Worm (Caenorhabditis elegans) whole organism, young adult: ENCODE data around the gene sru-40.

Experiments
- B0019.2 ChIP-seq: fragments of 200-800 bp; sonication (Bioruptor generic); conservative IDR thresholded peaks from 2 replicates; pipeline ENCODE4 v1.3.6; 2022; ENCODE audit warnings: missing genetic modification reagents, missing genetic modification characterization, missing compliant biosample characterization
- F23B12.7 ChIP-seq: sonication (generic microtip); optimal IDR thresholded peaks from 2 replicates; lab custom pipeline; 2017; ENCODE audit warnings: missing genetic modification characterization, mild to moderate bottlenecking, missing compliant biosample characterization, antibody characterized with exemption, moderate library complexity; ENCODE audit not compliant: insufficient read depth
- F33H1.4 ChIP-seq: fragments of 200-800 bp; sonication (Bioruptor generic); IDR thresholded peaks from 2 replicates; pipeline ENCODE4 v1.3.6; 2022; ENCODE audit warnings: missing genetic modification reagents, missing genetic modification characterization, missing compliant biosample characterization
- F39B2.1 ChIP-seq: fragments of 200-800 bp; sonication (Bioruptor generic); IDR thresholded peaks from 2 replicates; pipeline ENCODE4 v1.3.6; 2022; ENCODE audit warnings: missing genetic modification reagents, missing genetic modification characterization, missing compliant biosample characterization
- T07F8.4 ChIP-seq: sonication (generic microtip); optimal IDR thresholded peaks from 2 replicates; lab custom pipeline; 2016; ENCODE audit warnings: mild to moderate bottlenecking, missing genetic modification characterization, moderate library complexity, missing compliant biosample characterization
- Y53F4B.3 ChIP-seq: fragments of 200-800 bp; sonication (Bioruptor generic); IDR thresholded peaks from 2 replicates; pipeline ENCODE4 v1.3.6; 2022; ENCODE audit warnings: missing genetic modification reagents, missing genetic modification characterization, missing compliant biosample characterization
- Y53G8AR.9 ChIP-seq: fragments of 200-800 bp; sonication (Bioruptor generic); conservative IDR thresholded peaks from 2 replicates; pipeline ENCODE4 v1.3.6; 2022; ENCODE audit warnings: missing genetic modification reagents, missing genetic modification characterization, missing compliant biosample characterization
- Y56A3A.18 ChIP-seq: fragments of 200-800 bp; sonication (Bioruptor generic); IDR thresholded peaks from 2 replicates; pipeline ENCODE4 v1.3.6; 2022; ENCODE audit warnings: missing genetic modification reagents, missing genetic modification characterization, missing compliant biosample characterization
- Y67H2A.10 ChIP-seq: fragments of 200-800 bp; sonication (Bioruptor generic); conservative IDR thresholded peaks from 2 replicates; pipeline ENCODE4 v1.3.6; 2022; ENCODE audit warnings: missing genetic modification reagents, missing genetic modification characterization, missing compliant biosample characterization
- Y79H2A.3 ChIP-seq: fragments of 200-800 bp; sonication (Bioruptor generic); conservative IDR thresholded peaks from 2 replicates; pipeline ENCODE4 v1.3.6; 2022; ENCODE audit warnings: missing genetic modification reagents, missing genetic modification characterization, missing compliant biosample characterization
- ZK185.1 ChIP-seq: sonication (generic microtip); optimal IDR thresholded peaks from 2 replicates; lab custom pipeline; 2016; ENCODE audit warnings: mild to moderate bottlenecking, missing genetic modification characterization, missing compliant biosample characterization; ENCODE audit not compliant: poor library complexity, severe bottlenecking
- aptf-2 ChIP-seq: fragments of 200-800 bp; sonication (Bioruptor generic); conservative IDR thresholded peaks from 2 replicates; pipeline ENCODE4 v1.3.6; 2022; ENCODE audit warnings: missing genetic modification reagents, missing genetic modification characterization, missing compliant biosample characterization
- bed-2 ChIP-seq: fragments of 200-800 bp; sonication (Bioruptor generic); IDR thresholded peaks from 2 replicates; pipeline ENCODE4 v1.3.6; 2022; ENCODE audit warnings: missing genetic modification reagents, missing genetic modification characterization, missing compliant biosample characterization
- ccch-3 ChIP-seq: fragments of 200-800 bp; sonication (Bioruptor generic); optimal IDR thresholded peaks from 2 replicates; lab custom pipeline; 2018; ENCODE audit warnings: mild to moderate bottlenecking, missing genetic modification characterization, missing compliant biosample characterization
- ceh-100 ChIP-seq: fragments of 200-800 bp; sonication (Bioruptor generic); IDR thresholded peaks from 2 replicates; pipeline ENCODE4 v1.3.6; 2022; ENCODE audit warnings: missing genetic modification reagents, missing genetic modification characterization, missing compliant biosample characterization
- ceh-79 ChIP-seq: sonication (generic microtip); optimal IDR thresholded peaks from 2 replicates; lab custom pipeline; 2017; ENCODE audit warnings: mild to moderate bottlenecking, missing genetic modification characterization, missing compliant biosample characterization
- ceh-91 ChIP-seq: fragments of 200-800 bp; sonication (Bioruptor generic); IDR thresholded peaks from 2 replicates; pipeline ENCODE4 v1.3.6; 2022; ENCODE audit warnings: missing genetic modification reagents, missing genetic modification characterization, missing compliant biosample characterization
- die-1 ChIP-seq: sonication (generic microtip); optimal IDR thresholded peaks from 2 replicates; lab custom pipeline; 2016; ENCODE audit warnings: missing genotype, mild to moderate bottlenecking, missing genetic modification characterization, missing compliant biosample characterization
- dpff-1 ChIP-seq: sonication (generic microtip); optimal IDR thresholded peaks from 2 replicates; lab custom pipeline; 2017; ENCODE audit warnings: mild to moderate bottlenecking, missing genetic modification characterization, missing compliant biosample characterization
- dpl-1 ChIP-seq: fragments of 150-350 bp; optimal IDR thresholded peaks from 2 replicates; lab custom pipeline; 2014; ENCODE audit warnings: missing biosample characterization, missing genetic modification reagents, missing genetic modification characterization
- efl-1 ChIP-seq: fragments of 150-350 bp; optimal IDR thresholded peaks from 2 replicates; lab custom pipeline; 2014; ENCODE audit warnings: missing biosample characterization, missing genetic modification reagents, missing genetic modification characterization
- egl-44 ChIP-seq: fragments of 200-800 bp; sonication (Bioruptor generic); IDR thresholded peaks from 2 replicates; pipeline ENCODE4 v1.3.6; 2022; ENCODE audit warnings: missing genetic modification reagents, missing genetic modification characterization, missing compliant biosample characterization
- ekl-4 ChIP-seq: fragments of 200-800 bp; sonication (Bioruptor generic); IDR thresholded peaks from 2 replicates; pipeline ENCODE4 v1.3.6; 2022; ENCODE audit warnings: missing genetic modification reagents, missing genetic modification characterization, missing compliant biosample characterization
- gei-17 ChIP-seq: fragments of 200-800 bp; sonication (Bioruptor generic); optimal IDR thresholded peaks from 2 replicates; lab custom pipeline; 2018; ENCODE audit warnings: mild to moderate bottlenecking, missing genetic modification characterization, missing compliant biosample characterization
- hsf-1 ChIP-seq: fragments of 200-800 bp; sonication (Bioruptor generic); IDR thresholded peaks from 2 replicates; pipeline ENCODE4 v1.3.6; 2022; ENCODE audit warnings: missing genetic modification reagents, missing genetic modification characterization, missing compliant biosample characterization
- lin-26 ChIP-seq: fragments of 200-800 bp; sonication (Bioruptor generic); IDR thresholded peaks from 2 replicates; pipeline ENCODE4 v1.3.6; 2022; ENCODE audit warnings: missing genetic modification reagents, missing genetic modification characterization, missing compliant biosample characterization
- lin-40 ChIP-seq: sonication (generic microtip); optimal IDR thresholded peaks from 2 replicates; lab custom pipeline; 2016; ENCODE audit warnings: missing genetic modification characterization, mild to moderate bottlenecking, missing compliant biosample characterization, missing genotype, missing genetic modification reagents
- lir-1 ChIP-seq: fragments of 200-800 bp; sonication (Bioruptor generic); conservative IDR thresholded peaks from 2 replicates; pipeline ENCODE4 v1.3.6; 2022; ENCODE audit warnings: missing genetic modification reagents, missing genetic modification characterization, missing compliant biosample characterization
- lsy-27 ChIP-seq: sonication (generic microtip); optimal IDR thresholded peaks from 2 replicates; lab custom pipeline; 2017; ENCODE audit warnings: missing genetic modification characterization, mild to moderate bottlenecking, missing compliant biosample characterization, antibody characterized with exemption, missing genotype, borderline replicate concordance; ENCODE audit not compliant: insufficient read depth
- madf-10 ChIP-seq: sonication (generic microtip); optimal IDR thresholded peaks from 2 replicates; lab custom pipeline; 2016; ENCODE audit warnings: mild to moderate bottlenecking, missing genetic modification characterization, missing compliant biosample characterization
- madf-3 ChIP-seq: fragments of 200-800 bp; sonication (Bioruptor generic); IDR thresholded peaks from 2 replicates; pipeline ENCODE4 v1.3.6; 2022; ENCODE audit warnings: missing genetic modification reagents, missing genetic modification characterization, missing compliant biosample characterization
- madf-6 ChIP-seq: fragments of 200-800 bp; sonication (Bioruptor generic); IDR thresholded peaks from 2 replicates; pipeline ENCODE4 v1.3.6; 2022; ENCODE audit warnings: missing genetic modification reagents, missing genetic modification characterization, missing compliant biosample characterization
- madf-8 ChIP-seq: fragments of 200-800 bp; sonication (Bioruptor generic); conservative IDR thresholded peaks from 2 replicates; pipeline ENCODE4 v1.3.6; 2022; ENCODE audit warnings: missing genetic modification reagents, missing genetic modification characterization, missing compliant biosample characterization
- mes-4 ChIP-seq: sonication (generic microtip); optimal IDR thresholded peaks from 2 replicates; lab custom pipeline; 2016; ENCODE audit warnings: missing genotype, missing genetic modification characterization, missing compliant biosample characterization
- nfya-2 ChIP-seq: fragments of 200-800 bp; sonication (Bioruptor generic); IDR thresholded peaks from 2 replicates; pipeline ENCODE4 v1.3.6; 2022; ENCODE audit warnings: missing genetic modification reagents, missing genetic modification characterization, missing compliant biosample characterization
- nfyb-1 ChIP-seq: fragments of 200-800 bp; sonication (Bioruptor generic); IDR thresholded peaks from 2 replicates; pipeline ENCODE4 v1.3.6; 2022; ENCODE audit warnings: missing genetic modification reagents, missing genetic modification characterization, missing compliant biosample characterization
- nhr-120 ChIP-seq: fragments of 200-800 bp; sonication (Bioruptor generic); IDR thresholded peaks from 2 replicates; pipeline ENCODE4 v1.3.6; 2022; ENCODE audit warnings: missing genetic modification characterization, missing compliant biosample characterization
- nhr-179 ChIP-seq: sonication (generic microtip); optimal IDR thresholded peaks from 2 replicates; lab custom pipeline; 2016; ENCODE audit warnings: mild to moderate bottlenecking, missing genetic modification characterization, missing compliant biosample characterization
- rpc-1 ChIP-seq, 2 experiments: fragments of 150-350 bp in 1 of 2; sonication (generic microtip) in 1 of 2; optimal IDR thresholded peaks; 2 replicates each; lab custom pipeline; 2014 to 2018; ENCODE audit warnings: missing biosample characterization in 1 of 2, missing genetic modification characterization in 1 of 2, missing genetic modification reagents in 1 of 2, missing genotype in 1 of 2
- snpc-1.3 ChIP-seq: sonication (generic microtip); optimal IDR thresholded peaks from 2 replicates; lab custom pipeline; 2017; ENCODE audit warnings: missing genetic modification characterization, mild to moderate bottlenecking, missing compliant biosample characterization, antibody characterized with exemption, moderate library complexity, missing genotype, missing genetic modification reagents; ENCODE audit not compliant: insufficient read depth
- sptf-2 ChIP-seq: fragments of 200-800 bp; sonication (Bioruptor generic); optimal IDR thresholded peaks from 2 replicates; lab custom pipeline; 2018; ENCODE audit warnings: mild to moderate bottlenecking, missing genetic modification characterization, missing compliant biosample characterization
- tbx-9 ChIP-seq: sonication (generic microtip); optimal IDR thresholded peaks from 2 replicates; lab custom pipeline; 2016; ENCODE audit warnings: borderline replicate concordance, missing genetic modification characterization, inconsistent platforms, missing compliant biosample characterization
- unc-62 ChIP-seq: fragments of 150-350 bp; optimal IDR thresholded peaks from 2 replicates; lab custom pipeline; 2014; ENCODE audit warnings: missing biosample characterization, missing genetic modification reagents, missing genetic modification characterization
- ztf-18 ChIP-seq: sonication (generic microtip); optimal IDR thresholded peaks from 2 replicates; lab custom pipeline; 2016; ENCODE audit warnings: missing genotype, mild to moderate bottlenecking, missing genetic modification characterization, missing compliant biosample characterization
- ztf-25 ChIP-seq: fragments of 200-800 bp; sonication (Bioruptor generic); IDR thresholded peaks from 2 replicates; pipeline ENCODE4 v1.3.6; 2022; ENCODE audit warnings: missing genetic modification reagents, missing genetic modification characterization, missing compliant biosample characterization
- ztf-28 ChIP-seq: fragments of 200-800 bp; sonication (Bioruptor generic); IDR thresholded peaks from 2 replicates; pipeline ENCODE4 v1.3.6; 2022; ENCODE audit warnings: missing genetic modification reagents, missing genetic modification characterization, missing compliant biosample characterization
- ztf-6 ChIP-seq: fragments of 200-800 bp; sonication (Bioruptor generic); IDR thresholded peaks from 2 replicates; pipeline ENCODE4 v1.3.6; 2022; ENCODE audit warnings: missing genetic modification reagents, missing genetic modification characterization, missing compliant biosample characterization

The sru-40 gene

DNA sequence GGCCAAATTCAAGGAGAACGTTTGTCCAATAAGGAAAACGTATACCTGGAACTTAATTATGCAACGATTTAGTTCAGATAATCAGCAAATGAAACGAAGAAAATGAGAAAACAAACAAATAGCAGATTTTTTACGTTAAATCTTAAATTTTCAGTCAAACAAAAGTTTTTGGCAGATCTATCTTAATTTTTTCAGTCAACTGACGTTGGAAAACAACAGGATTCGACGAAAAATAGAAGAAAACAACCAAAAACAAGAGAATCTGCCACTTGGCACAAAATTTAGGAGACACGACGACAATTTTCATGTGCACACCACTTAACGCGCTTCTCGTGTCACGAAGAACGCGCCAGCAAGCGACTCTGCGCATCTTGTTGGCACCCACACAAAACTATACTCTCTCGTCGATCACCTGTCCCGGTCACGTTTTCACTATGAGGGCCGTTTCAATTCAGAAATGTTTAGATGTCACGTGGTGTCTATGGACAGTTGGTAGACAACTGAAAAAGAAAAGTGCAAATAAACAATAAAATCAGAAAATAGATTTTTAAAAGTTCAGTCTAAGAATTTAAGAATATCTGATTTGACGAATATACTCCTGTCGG, 44.0 kb downstream of the sru-40 start, which contains the start of gene ztf-7 (continued):
- TF ChIP-seq ztf-6 (GFP tag; lab: Robert Waterston, UW), result 0 out of 2 replicates have a peak, but pooled peaks have one; percentile 42
- no peak for TF ChIP-seq bed-2 (GFP tag; lab: Robert Waterston, UW)
- peak; percentile 32 for TF ChIP-seq ceh-79 (tag; lab: Kevin White, UChicago)
- TF ChIP-seq lin-40 (tag; lab: Kevin White, UChicago), result peak; percentile 97
- peak; percentile 62 for TF ChIP-seq F33H1.4 (GFP tag; lab: Robert Waterston, UW)
- TF ChIP-seq gei-17 (GFP tag; lab: Kevin White, UChicago), result peak; percentile 89
- peak; percentile 37; the same call in 1 of the 2 replicates for TF ChIP-seq ceh-91 (GFP tag; lab: Robert Waterston, UW)
- peak; percentile 62; the same call in 1 of the 2 replicates for TF ChIP-seq hsf-1
- no peak for TF ChIP-seq snpc-1.3
- peak; percentile 78 for TF ChIP-seq ZK185.1 (tag; lab: Kevin White, UChicago)
- TF ChIP-seq ccch-3 (GFP tag; lab: Kevin White, UChicago), result no peak
- TF ChIP-seq ceh-100, result peak; percentile 82
- TF ChIP-seq dpff-1 (tag; lab: Kevin White, UChicago), result no peak
- TF ChIP-seq Y79H2A.3 (GFP tag; lab: Robert Waterston, UW), result no peak
- no peak for TF ChIP-seq nfya-2 (GFP tag; lab: Robert Waterston, UW)
- TF ChIP-seq die-1, result no peak
- TF ChIP-seq madf-10 (tag; lab: Kevin White, UChicago), result peak; percentile 89
- TF ChIP-seq ekl-4 (GFP tag; lab: Robert Waterston, UW), result peak; percentile 96
- TF ChIP-seq madf-3, result peak; percentile 88
- TF ChIP-seq nhr-179, result no peak
- no peak for TF ChIP-seq F39B2.1 (GFP tag; lab: Robert Waterston, UW)
- no peak for TF ChIP-seq lsy-27 (tag; lab: Kevin White, UChicago)
- peak; percentile 69 for TF ChIP-seq madf-6 (GFP tag; lab: Robert Waterston, UW)
- TF ChIP-seq mes-4, result no peak
- peak; percentile 68 for TF ChIP-seq egl-44 (GFP tag; lab: Robert Waterston, UW)
- no peak for TF ChIP-seq nhr-120 (GFP tag; lab: Robert Waterston, UW)
- peak; percentile 81 for TF ChIP-seq Y67H2A.10 (GFP tag; lab: Robert Waterston, UW)
- TF ChIP-seq Y53F4B.3 (GFP tag; lab: Robert Waterston, UW), result no peak
- peak; percentile 36 for TF ChIP-seq efl-1 (GFP tag; lab: Kevin White, UChicago)
- TF ChIP-seq aptf-2, result 0 out of 2 replicates have a peak, but pooled peaks have one; percentile 20
- TF ChIP-seq madf-8 (GFP tag; lab: Robert Waterston, UW), result no peak
- TF ChIP-seq rpc-1 (optimal IDR thresholded peaks at IDR 0.05; lab: Kevin White, UChicago), result no peak
- TF ChIP-seq rpc-1 (tag; optimal IDR thresholded peaks at IDR 0.05; lab: Kevin White, UChicago), result no peak
- no peak for TF ChIP-seq B0019.2
- peak; percentile 89 for TF ChIP-seq lir-1 (GFP tag; lab: Robert Waterston, UW)
- TF ChIP-seq Y56A3A.18 (GFP tag; lab: Robert Waterston, UW), result peak; percentile 94
- peak; percentile 55 for TF ChIP-seq F23B12.7 (tag; lab: Kevin White, UChicago)
- no peak for TF ChIP-seq ztf-28 (GFP tag; lab: Robert Waterston, UW)
- peak; percentile 98 for TF ChIP-seq ztf-18 (tag; lab: Kevin White, UChicago)
- TF ChIP-seq tbx-9 (tag; lab: Kevin White, UChicago), result no peak
- peak; percentile 49 for TF ChIP-seq dpl-1 (GFP tag; lab: Kevin White, UChicago)
- peak; percentile 95 for TF ChIP-seq Y53G8AR.9 (GFP tag; lab: Robert Waterston, UW)
- peak; percentile 96 for TF ChIP-seq nfyb-1 (GFP tag; lab: Robert Waterston, UW)
- TF ChIP-seq lin-26 (GFP tag; lab: Robert Waterston, UW), result no peak
- no peak for TF ChIP-seq ztf-25 (GFP tag; lab: Robert Waterston, UW)
- no peak for TF ChIP-seq unc-62 (GFP tag; lab: Kevin White, UChicago)
- no peak for TF ChIP-seq sptf-2 (GFP tag; lab: Kevin White, UChicago)
- TF ChIP-seq T07F8.4 (tag; lab: Kevin White, UChicago), result no peak
